Worm (Caenorhabditis elegans): ENCODE data around the gene gon-4.

ce11 chrIV:10164086-10164485, 33.5 kb upstream of the gon-4 start:
- no peak for TF ChIP-seq ref-1 (GFP tag; conservative IDR thresholded peaks at IDR 0.05)
- TF ChIP-seq ztf-29 (GFP tag; IDR thresholded peaks at IDR 0.05), result no peak
- TF ChIP-seq cog-1 (tag; optimal IDR thresholded peaks at IDR 0.05), result no peak
- 0 out of 2 replicates have a peak, but pooled peaks have one; percentile 12 for TF ChIP-seq flt-1 (GFP tag; IDR thresholded peaks at IDR 0.05)
- no peak for TF ChIP-seq T22C8.4 (GFP tag; IDR thresholded peaks at IDR 0.05)
- no peak for TF ChIP-seq med-1 (GFP tag; optimal IDR thresholded peaks at IDR 0.05; ENCODE audit: insufficient read depth)
- TF ChIP-seq ztf-23 (GFP tag; IDR thresholded peaks at IDR 0.05), result no peak
- TF ChIP-seq tab-1 (GFP tag; IDR thresholded peaks at IDR 0.05), result no peak
- no peak for TF ChIP-seq klf-2 (GFP tag; conservative IDR thresholded peaks at IDR 0.05)
